Fruit fly (Drosophila melanogaster) whole organism, embryonic: Measurements from ENCODE around the gene NijB.

ENCODE experiments used
- Atf6 ChIP-seq: fragments of 200-800 bp; sonication (Bioruptor generic); IDR thresholded peaks from 2 replicates; pipeline ENCODE4 v1.3.6; 2022; ENCODE audit warnings: missing biosample characterization, missing genetic modification characterization
- CG10565 ChIP-seq: fragments of 200-800 bp; sonication (Bioruptor generic); optimal IDR thresholded peaks from 3 replicates; lab custom pipeline; 2016; ENCODE audit warnings: missing biosample characterization, mild to moderate bottlenecking, missing genetic modification characterization
- CG11504 ChIP-seq: fragments of 200-800 bp; sonication (Bioruptor generic); optimal IDR thresholded peaks from 3 replicates; lab custom pipeline; 2019; ENCODE audit warnings: missing biosample characterization, mild to moderate bottlenecking, missing genetic modification characterization, moderate library complexity
- CG12299 ChIP-seq: fragments of 200-800 bp; sonication (Bioruptor generic); optimal IDR thresholded peaks from 2 replicates; lab custom pipeline; 2018; ENCODE audit warnings: missing biosample characterization, mild to moderate bottlenecking, missing genetic modification characterization
- CG14441 ChIP-seq: fragments of 200-800 bp; sonication (Bioruptor generic); IDR thresholded peaks from 2 replicates; pipeline ENCODE4 v1.3.6; 2022; ENCODE audit warnings: missing biosample characterization, missing genetic modification characterization
- CG16863 ChIP-seq: fragments of 200-800 bp; sonication (Bioruptor generic); optimal IDR thresholded peaks from 3 replicates; lab custom pipeline; 2016; ENCODE audit warnings: missing biosample characterization, missing genetic modification characterization
- CG17361 ChIP-seq: fragments of 200-800 bp; sonication (Bioruptor generic); IDR thresholded peaks from 3 replicates; pipeline ENCODE4 v1.3.6; 2022; ENCODE audit warnings: missing biosample characterization, missing genetic modification characterization
- CG17385 ChIP-seq: fragments of 200-800 bp; sonication (Bioruptor generic); optimal IDR thresholded peaks from 3 replicates; lab custom pipeline; 2018; ENCODE audit warnings: missing biosample characterization, mild to moderate bottlenecking, missing genetic modification characterization
- CG17568 ChIP-seq: fragments of 200-800 bp; sonication (Bioruptor generic); optimal IDR thresholded peaks from 2 replicates; lab custom pipeline; 2018; ENCODE audit warnings: missing biosample characterization, mild to moderate bottlenecking, missing genetic modification characterization, moderate library complexity
- CG30020 ChIP-seq: fragments of 200-800 bp; optimal IDR thresholded peaks from 2 replicates; lab custom pipeline; 2019; ENCODE audit warnings: missing biosample characterization, mild to moderate bottlenecking, missing genetic modification characterization, moderate library complexity
- CG34224 ChIP-seq: fragments of 200-800 bp; sonication (Bioruptor generic); IDR thresholded peaks from 3 replicates; pipeline ENCODE4 v1.3.6; 2022; ENCODE audit warnings: missing biosample characterization, missing genetic modification characterization; ENCODE audit not compliant: partially characterized antibody
- CG4707 ChIP-seq: fragments of 200-800 bp; sonication (Bioruptor generic); optimal IDR thresholded peaks from 2 replicates; lab custom pipeline; 2018; ENCODE audit warnings: missing biosample characterization, mild to moderate bottlenecking, missing genetic modification characterization, moderate library complexity
- CG6175 ChIP-seq: fragments of 200-800 bp; sonication (Bioruptor generic); IDR thresholded peaks from 3 replicates; pipeline ENCODE4 v1.3.6; 2022; ENCODE audit warnings: missing biosample characterization, missing genetic modification characterization
- CG6683 ChIP-seq: fragments of 200-800 bp; sonication (Bioruptor generic); optimal IDR thresholded peaks from 2 replicates; lab custom pipeline; 2017; ENCODE audit warnings: missing biosample characterization, mild to moderate bottlenecking, missing genetic modification characterization, missing genetic modification reagents
- CG6854 ChIP-seq: fragments of 200-800 bp; sonication (Bioruptor generic); optimal IDR thresholded peaks from 3 replicates; lab custom pipeline; 2017; ENCODE audit warnings: missing biosample characterization, mild to moderate bottlenecking, missing genetic modification characterization
- CG9817 ChIP-seq: fragments of 200-800 bp; sonication (Bioruptor generic); optimal IDR thresholded peaks from 2 replicates; lab custom pipeline; 2018; ENCODE audit warnings: missing biosample characterization, mild to moderate bottlenecking, missing genetic modification characterization, moderate library complexity
- D ChIP-seq, 2 experiments: fragments of 200-800 bp in 1 of 2; fragments of >200 bp in 1 of 2; sonication (Bioruptor generic) in 1 of 2; optimal IDR thresholded peaks; 2 replicates in 1 of 2; 3 replicates in 1 of 2; lab custom pipeline; 2017; ENCODE audit warnings: mild to moderate bottlenecking in 1 of 2, missing biosample characterization in 1 of 2, missing genetic modification characterization in 1 of 2, missing genetic modification reagents in 1 of 2
- D19A ChIP-seq: fragments of 200-800 bp; optimal IDR thresholded peaks from 3 replicates; lab custom pipeline; 2019; ENCODE audit warnings: missing biosample characterization, mild to moderate bottlenecking, missing genetic modification characterization, moderate library complexity
- Dref ChIP-seq: fragments of 200-800 bp; sonication (Bioruptor generic); IDR thresholded peaks from 2 replicates; pipeline ENCODE4 v1.3.6; 2022; ENCODE audit warnings: missing biosample characterization, missing genetic modification characterization
- Eip74EF ChIP-seq, 2 experiments: fragments of 200-800 bp in 1 of 2; fragments of >200 bp in 1 of 2; sonication (Bioruptor generic) in 1 of 2; optimal IDR thresholded peaks; 2 replicates each; lab custom pipeline; 2017 to 2019; ENCODE audit warnings: missing biosample characterization in 2 of 2, missing genetic modification characterization in 2 of 2, mild to moderate bottlenecking in 1 of 2, moderate library complexity in 1 of 2
- Hmx ChIP-seq: fragments of 200-800 bp; sonication (Bioruptor generic); optimal IDR thresholded peaks from 2 replicates; lab custom pipeline; 2016; ENCODE audit warnings: missing biosample characterization, missing genetic modification characterization
- Hr3 ChIP-seq: fragments of 200-800 bp; sonication (Bioruptor generic); optimal IDR thresholded peaks from 3 replicates; lab custom pipeline; 2016; ENCODE audit warnings: missing biosample characterization, missing genetic modification characterization
- Med ChIP-seq: fragments of 200-800 bp; sonication (Bioruptor generic); peaks from one replicate; lab custom pipeline; 2016; ENCODE audit warnings: missing biosample characterization, missing genetic modification characterization, mild to moderate bottlenecking, inconsistent platforms, moderate library complexity
- Mes4 ChIP-seq: fragments of 200-800 bp; sonication (Bioruptor generic); optimal IDR thresholded peaks from 2 replicates; lab custom pipeline; 2016; ENCODE audit warnings: missing biosample characterization, missing genetic modification characterization
- Nf-YA ChIP-seq: fragments of 200-800 bp; sonication (Bioruptor generic); IDR thresholded peaks from 2 replicates; pipeline ENCODE4 v1.3.6; 2022; ENCODE audit warnings: missing biosample characterization, missing genetic modification characterization
- Scr ChIP-seq: fragments of 200-800 bp; sonication (Bioruptor generic); IDR thresholded peaks from 2 replicates; pipeline ENCODE4 v1.3.6; 2022; ENCODE audit warnings: missing biosample characterization, missing genetic modification characterization; ENCODE audit not compliant: partially characterized antibody
- Xrp1 ChIP-seq: fragments of 200-800 bp; sonication (Bioruptor generic); IDR thresholded peaks from 2 replicates; pipeline ENCODE4 v1.3.6; 2022; ENCODE audit warnings: missing biosample characterization, missing genetic modification characterization
- YL-1 ChIP-seq: fragments of 200-800 bp; sonication (Bioruptor generic); optimal IDR thresholded peaks from 3 replicates; lab custom pipeline; 2017; ENCODE audit warnings: missing biosample characterization, mild to moderate bottlenecking, missing genetic modification characterization
- ase ChIP-seq: fragments of 200-800 bp; sonication (Bioruptor generic); IDR thresholded peaks from 3 replicates; pipeline ENCODE4 v1.3.6; 2022; ENCODE audit warnings: missing biosample characterization, missing genetic modification characterization
- bab2 ChIP-seq: fragments of 200-800 bp; sonication (Bioruptor generic); optimal IDR thresholded peaks from 2 replicates; lab custom pipeline; 2016; ENCODE audit warnings: missing biosample characterization, missing genetic modification characterization
- cas ChIP-seq: fragments of 200-800 bp; sonication (Bioruptor generic); IDR thresholded peaks from 2 replicates; pipeline ENCODE4 v1.3.6; 2022; ENCODE audit warnings: missing biosample characterization, missing genetic modification characterization
- chinmo ChIP-seq: fragments of 200-800 bp; sonication (Bioruptor generic); IDR thresholded peaks from 4 replicates; pipeline ENCODE4 v1.3.6; 2022; ENCODE audit warnings: missing biosample characterization, missing genetic modification characterization; ENCODE audit not compliant: partially characterized antibody
- crol ChIP-seq: fragments of 200-800 bp; sonication (Bioruptor generic); IDR thresholded peaks from 2 replicates; pipeline ENCODE4 v1.3.6; 2022; ENCODE audit warnings: missing biosample characterization, missing genetic modification characterization
- eve ChIP-seq, 2 experiments: fragments of >200 bp; optimal IDR thresholded peaks; 2 replicates each; lab custom pipeline; 2017; ENCODE audit warnings: missing biosample characterization in 2 of 2, missing genetic modification characterization in 2 of 2
- ewg ChIP-seq: fragments of 200-800 bp; sonication (Bioruptor generic); optimal IDR thresholded peaks from 3 replicates; lab custom pipeline; 2017; ENCODE audit warnings: mild to moderate bottlenecking, missing biosample characterization, missing genetic modification reagents, missing genetic modification characterization
- eyg ChIP-seq: fragments of 200-800 bp; sonication (Bioruptor generic); optimal IDR thresholded peaks from 3 replicates; lab custom pipeline; 2016; ENCODE audit warnings: missing biosample characterization, missing genetic modification characterization
- ftz-f1 ChIP-seq: fragments of 200-800 bp; sonication (Bioruptor generic); optimal IDR thresholded peaks from 2 replicates; lab custom pipeline; 2016; ENCODE audit warnings: missing biosample characterization, missing genetic modification characterization
- gro ChIP-seq: fragments of 200-800 bp; sonication (Bioruptor generic); optimal IDR thresholded peaks from 2 replicates; lab custom pipeline; 2016; ENCODE audit warnings: missing biosample characterization, missing genetic modification characterization
- hbn ChIP-seq: fragments of 200-800 bp; sonication (Bioruptor generic); IDR thresholded peaks from 2 replicates; pipeline ENCODE4 v1.3.6; 2022; ENCODE audit warnings: missing biosample characterization, missing genetic modification characterization; ENCODE audit not compliant: partially characterized antibody
- prd ChIP-seq, 3 experiments: fragments of >200 bp in 2 of 3; fragments of 200-800 bp in 1 of 3; sonication (Bioruptor generic) in 1 of 3; optimal IDR thresholded peaks in 2 of 3; IDR thresholded peaks in 1 of 3; 2 replicates in 2 of 3; 3 replicates in 1 of 3; pipeline versions ENCODE4 v1.3.6 to Lab custom; 2017 to 2022; ENCODE audit warnings: missing biosample characterization in 1 of 3, missing genetic modification characterization in 1 of 3
- psq ChIP-seq: fragments of 200-800 bp; sonication (Bioruptor generic); optimal IDR thresholded peaks from 2 replicates; lab custom pipeline; 2017; ENCODE audit warnings: missing biosample characterization, missing genetic modification characterization
- ro ChIP-seq: fragments of 200-800 bp; sonication (Bioruptor generic); IDR thresholded peaks from 2 replicates; pipeline ENCODE4 v1.3.6; 2022; ENCODE audit warnings: missing biosample characterization, missing genetic modification characterization
- slbo ChIP-seq: fragments of 200-800 bp; sonication (Bioruptor generic); IDR thresholded peaks from 2 replicates; pipeline ENCODE4 v1.3.6; 2022; ENCODE audit warnings: missing biosample characterization, missing genetic modification characterization
- sr ChIP-seq: fragments of 200-800 bp; sonication (Bioruptor generic); IDR thresholded peaks from 3 replicates; pipeline ENCODE4 v1.3.6; 2022; ENCODE audit warnings: missing biosample characterization, missing genetic modification characterization
- stc ChIP-seq: fragments of 200-800 bp; sonication (Bioruptor generic); IDR thresholded peaks from 2 replicates; pipeline ENCODE4 v1.3.6; 2022; ENCODE audit warnings: missing biosample characterization, missing genetic modification characterization
- tap ChIP-seq: fragments of 200-800 bp; optimal IDR thresholded peaks from 3 replicates; lab custom pipeline; 2019; ENCODE audit warnings: missing biosample characterization, mild to moderate bottlenecking, missing genetic modification characterization, moderate library complexity
- twi ChIP-seq: fragments of 200-800 bp; optimal IDR thresholded peaks from 2 replicates; lab custom pipeline; 2019; ENCODE audit warnings: missing biosample characterization, mild to moderate bottlenecking, missing genetic modification characterization, moderate library complexity
- usp ChIP-seq: fragments of >200 bp; optimal IDR thresholded peaks from 2 replicates; lab custom pipeline; 2017; ENCODE audit warnings: missing biosample characterization, missing genetic modification characterization
- wor ChIP-seq: fragments of 200-800 bp; sonication (Bioruptor generic); IDR thresholded peaks from 2 replicates; pipeline ENCODE4 v1.3.6; 2022; ENCODE audit warnings: missing biosample characterization, missing genetic modification characterization

The NijB gene

dm6 chr3L:18904772-18905601 is 12.8 kb downstream of the NijB start, which contains the start of the genes CSN1b and Prp6 (continued):
- TF ChIP-seq CG6683 (GFP tag; lab: Kevin White, UChicago) (no peak), CG17385 (peak; percentile 82), CG10565 (GFP tag; lab: Kevin White, UChicago) (no peak), D (optimal IDR thresholded peaks at IDR 0.05; lab: Kevin White, UChicago) (no peak), D (GFP tag; optimal IDR thresholded peaks at IDR 0.05; lab: Kevin White, UChicago) (no peak), stc (GFP tag; lab: Robert Waterston, UW) (no peak), CG4707 (no peak), Xrp1 (GFP tag; lab: Robert Waterston, UW) (no peak), ewg (GFP tag; lab: Kevin White, UChicago) (no peak), ftz-f1 (GFP tag; lab: Kevin White, UChicago) (no peak), psq (GFP tag; lab: Kevin White, UChicago) (no peak), CG17361 (no peak; the same call in 1 of the 3 replicates), Nf-YA (no peak), CG16863 (GFP tag; lab: Kevin White, UChicago) (no peak), crol (GFP tag; lab: Robert Waterston, UW) (no peak), ro (no peak), wor (GFP tag; lab: Robert Waterston, UW) (no peak), ase (GFP tag; lab: Robert Waterston, UW) (no peak), CG17568 (GFP tag; lab: Kevin White, UChicago) (no peak), sr (GFP tag; lab: Robert Waterston, UW) (no peak), CG30020 (peak; percentile 65), CG9817 (tag; lab: Kevin White, UChicago) (no peak), eyg (no peak), CG11504 (no peak), CG12299 (tag; lab: Kevin White, UChicago) (no peak), YL-1 (no peak), CG14441 (no peak), eve (GFP tag; optimal IDR thresholded peaks at IDR 0.05; lab: Kevin White, UChicago) (no peak), Atf6 (GFP tag; lab: Robert Waterston, UW) (no peak), cas (GFP tag; lab: Robert Waterston, UW) (no peak), twi (no peak), Hmx (GFP tag; lab: Kevin White, UChicago) (no peak), tap (tag; lab: Kevin White, UChicago) (no peak), CG6175 (GFP tag; lab: Robert Waterston, UW) (no peak), hbn (GFP tag; lab: Robert Waterston, UW) (peak; percentile 31), CG6854 (GFP tag; lab: Kevin White, UChicago) (no peak), Med (GFP tag; lab: Kevin White, UChicago) (no peak), bab2 (no peak), chinmo (no peak), Scr (GFP tag; lab: Robert Waterston, UW) (peak; percentile 70), Hr3 (peak; percentile 15), Mes4 (GFP tag; lab: Kevin White, UChicago) (no peak), CG34224 (GFP tag; lab: Robert Waterston, UW) (peak; percentile 42), usp (GFP tag; lab: Kevin White, UChicago) (no peak), slbo (GFP tag; lab: Robert Waterston, UW) (peak; percentile 20; the same call in 1 of the 2 replicates), prd (optimal IDR thresholded peaks at IDR 0.05; lab: Kevin White, UChicago) (no peak), prd (GFP tag; IDR thresholded peaks at IDR 0.05; lab: Robert Waterston, UW) (no peak), D19A (tag; lab: Kevin White, UChicago) (no peak), gro (no peak), Dref (GFP tag; lab: Robert Waterston, UW) (peak; percentile 65), Eip74EF (GFP tag; optimal IDR thresholded peaks at IDR 0.05; lab: Kevin White, UChicago) (no peak)
